Worm (Caenorhabditis elegans) whole organism, young adult: Measurements from ENCODE around the gene dtmk-1.

Experiments
- cebp-2 ChIP-seq: fragments of 200-800 bp; sonication (Bioruptor generic); IDR thresholded peaks from 2 replicates; pipeline ENCODE4 v1.3.6; 2022; ENCODE audit warnings: missing genetic modification characterization, missing compliant biosample characterization
- efl-1 ChIP-seq: fragments of 150-350 bp; optimal IDR thresholded peaks from 2 replicates; lab custom pipeline; 2014; ENCODE audit warnings: missing biosample characterization, missing genetic modification reagents, missing genetic modification characterization
- hmg-1.2 ChIP-seq: fragments of 200-800 bp; sonication (Bioruptor generic); IDR thresholded peaks from 2 replicates; pipeline ENCODE4 v1.3.6; 2022; ENCODE audit warnings: missing genetic modification reagents, missing genetic modification characterization, missing compliant biosample characterization
- nhr-179 ChIP-seq: sonication (generic microtip); optimal IDR thresholded peaks from 2 replicates; lab custom pipeline; 2016; ENCODE audit warnings: mild to moderate bottlenecking, missing genetic modification characterization, missing compliant biosample characterization
- nhr-27 ChIP-seq: fragments of 200-800 bp; sonication (Bioruptor generic); optimal IDR thresholded peaks from 2 replicates; lab custom pipeline; 2018; ENCODE audit warnings: mild to moderate bottlenecking, missing genetic modification characterization, moderate library complexity, missing compliant biosample characterization
- repo-1 ChIP-seq: sonication (generic microtip); optimal IDR thresholded peaks from 2 replicates; lab custom pipeline; 2017; ENCODE audit warnings: mild to moderate bottlenecking, missing genetic modification characterization, missing compliant biosample characterization
- snpc-1.3 ChIP-seq: sonication (generic microtip); optimal IDR thresholded peaks from 2 replicates; lab custom pipeline; 2017; ENCODE audit warnings: missing genetic modification characterization, mild to moderate bottlenecking, missing compliant biosample characterization, antibody characterized with exemption, moderate library complexity, missing genotype, missing genetic modification reagents; ENCODE audit not compliant: insufficient read depth
- sptf-2 ChIP-seq: fragments of 200-800 bp; sonication (Bioruptor generic); optimal IDR thresholded peaks from 2 replicates; lab custom pipeline; 2018; ENCODE audit warnings: mild to moderate bottlenecking, missing genetic modification characterization, missing compliant biosample characterization
- ztf-18 ChIP-seq: sonication (generic microtip); optimal IDR thresholded peaks from 2 replicates; lab custom pipeline; 2016; ENCODE audit warnings: missing genotype, mild to moderate bottlenecking, missing genetic modification characterization, missing compliant biosample characterization

- peak; percentile 50; the same call in 1 of the 2 replicates for TF ChIP-seq hmg-1.2
- no peak for TF ChIP-seq sptf-2
- TF ChIP-seq cebp-2 = no peak
- TF ChIP-seq snpc-1.3 (tag; lab: Kevin White, UChicago) = no peak
- TF ChIP-seq efl-1 (GFP tag; lab: Kevin White, UChicago) = no peak
- TF ChIP-seq nhr-179 (tag; lab: Kevin White, UChicago) = no peak
- no peak for TF ChIP-seq nhr-27
- peak; percentile 6 for TF ChIP-seq ztf-18 (tag; lab: Kevin White, UChicago)
- no peak for TF ChIP-seq repo-1
Observed at ce11 chrII:9937611-9938010, 29.3 kb downstream of the dtmk-1 start.
